Worm (Caenorhabditis elegans) whole organism, early embryonic: ENCODE data around the gene C07G2.5.

Experiments used
- F13C5.2 ChIP-seq: sonication (generic microtip); optimal IDR thresholded peaks from 2 replicates; lab custom pipeline; 2017; ENCODE audit warnings: mild to moderate bottlenecking, missing genetic modification characterization, inconsistent platforms, missing compliant biosample characterization
- ama-1 ChIP-seq: fragments of 150-350 bp; optimal IDR thresholded peaks from 2 replicates; lab custom pipeline; 2014
- ceh-13 ChIP-seq: fragments of 200-800 bp; sonication (Bioruptor generic); optimal IDR thresholded peaks from 2 replicates; lab custom pipeline; 2018; ENCODE audit warnings: mild to moderate bottlenecking, missing genetic modification characterization, missing compliant biosample characterization
- ets-7 ChIP-seq: sonication (generic microtip); optimal IDR thresholded peaks from 2 replicates; lab custom pipeline; 2016; ENCODE audit warnings: missing genotype, missing genetic modification characterization, missing compliant biosample characterization
- hmg-4 ChIP-seq: fragments of 200-800 bp; sonication (Bioruptor generic); optimal IDR thresholded peaks from 2 replicates; lab custom pipeline; 2018; ENCODE audit warnings: mild to moderate bottlenecking, missing genetic modification characterization, missing compliant biosample characterization
- tbx-11 ChIP-seq: fragments of 200-800 bp; sonication (Bioruptor generic); IDR thresholded peaks from 2 replicates; pipeline ENCODE4 v1.3.6; 2022; ENCODE audit warnings: missing genetic modification characterization, missing compliant biosample characterization

DNA sequence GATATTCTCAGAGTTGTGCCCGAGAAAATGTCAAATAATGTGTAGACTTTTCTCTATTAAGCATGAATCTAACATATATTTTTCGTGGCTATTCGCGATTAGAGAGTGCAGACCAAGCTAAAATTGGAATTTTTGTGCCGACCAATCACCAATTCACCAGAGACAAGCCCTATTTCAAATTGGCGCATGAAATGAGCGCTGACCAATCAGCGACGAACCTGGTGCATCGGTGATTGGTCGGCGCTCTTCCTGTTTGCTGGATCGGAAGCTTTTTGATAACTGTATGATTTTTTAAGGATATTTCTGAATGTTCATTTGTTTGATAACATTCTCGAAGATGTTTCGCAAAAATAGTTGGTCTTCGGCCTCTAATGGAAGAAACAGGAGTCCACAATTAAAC lies 45.5 kb downstream of the C07G2.5 start:
- no peak for TF ChIP-seq F13C5.2 (tag; lab: Kevin White, UChicago)
- no peak for TF ChIP-seq ceh-13 (GFP tag; lab: Kevin White, UChicago)
- no peak for TF ChIP-seq ets-7 (tag; lab: Kevin White, UChicago)
- no peak for TF ChIP-seq ama-1
- no peak for TF ChIP-seq hmg-4 (GFP tag; lab: Kevin White, UChicago)
- no peak for TF ChIP-seq tbx-11 (GFP tag; lab: Robert Waterston, UW)
